Fruit fly (Drosophila melanogaster) whole organism, larva: ENCODE measurements around the gene ck.

ENCODE experiments used
- noc ChIP-seq: fragments of 200-800 bp; sonication (Bioruptor generic); optimal IDR thresholded peaks from 3 replicates; lab custom pipeline; 2019; ENCODE audit warnings: missing biosample characterization, mild to moderate bottlenecking, missing genetic modification characterization, moderate library complexity

ck gene

DNA sequence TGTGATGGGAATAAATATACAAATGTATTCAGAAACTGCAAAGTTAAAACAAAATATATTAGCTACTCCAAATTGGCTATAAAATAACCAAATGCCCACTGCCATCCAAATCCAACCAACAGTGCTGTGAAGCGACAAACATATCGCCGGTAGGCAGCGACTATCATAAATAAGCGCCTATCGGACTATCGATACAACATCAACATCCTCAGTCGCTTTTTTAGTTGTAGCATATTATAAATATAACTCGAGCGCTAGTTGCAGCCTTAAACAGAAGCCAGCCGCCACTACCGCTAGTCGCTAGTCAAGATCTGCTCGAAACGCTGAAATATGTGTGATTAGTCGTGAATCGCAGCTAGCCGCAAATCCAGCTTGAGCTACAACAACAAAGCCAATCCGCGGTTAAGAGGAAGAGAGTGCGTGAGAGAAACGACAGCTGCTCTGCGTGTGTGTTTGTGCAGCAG, 18.3 kb downstream of the ck start:
- no peak for TF ChIP-seq noc (tag; lab: Kevin White, UChicago)

DNA sequence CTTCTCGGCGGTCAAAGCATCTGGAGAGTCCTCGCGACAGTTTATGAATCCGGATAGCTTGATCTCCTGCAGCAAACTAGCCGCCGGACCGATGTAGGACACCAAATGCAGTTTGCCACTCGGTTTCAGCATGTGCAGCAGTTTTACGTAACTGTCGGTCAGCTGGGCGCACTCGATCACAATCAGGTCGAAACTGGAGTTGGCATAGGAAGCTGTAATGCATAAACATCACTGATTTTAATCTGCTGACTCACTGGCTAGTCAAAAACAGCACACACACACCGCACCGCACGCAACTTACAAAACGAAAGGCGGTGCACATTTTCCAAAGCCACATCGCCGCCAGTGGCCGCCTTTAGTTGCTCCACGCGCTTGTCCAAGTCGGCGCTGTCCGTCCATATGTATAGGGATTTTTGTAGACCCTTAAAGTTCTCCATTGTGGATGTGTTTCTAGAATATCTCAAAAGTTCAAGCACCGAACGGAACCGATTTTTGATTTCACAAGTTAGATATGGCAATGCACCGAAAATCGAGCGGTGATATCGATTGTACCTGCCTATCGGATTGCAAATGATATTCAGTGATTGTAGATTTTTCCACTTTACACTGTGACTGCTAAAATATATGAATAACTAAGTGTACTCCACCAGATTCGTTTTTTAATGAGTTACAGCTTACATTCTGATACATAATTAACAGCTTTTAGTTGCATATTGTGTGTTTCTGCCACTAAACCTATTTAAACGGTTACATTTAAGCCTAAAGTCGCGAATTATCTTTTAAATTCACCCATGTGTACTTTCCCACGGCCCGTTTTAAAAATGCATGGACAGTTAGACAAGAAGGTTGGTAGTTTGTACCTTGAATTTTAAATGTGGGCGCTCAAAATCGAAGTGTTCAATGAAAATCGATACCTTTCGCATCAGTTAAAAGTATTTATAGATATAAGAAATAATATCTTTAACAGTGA, 19.0 kb downstream of the ck start, which contains the start of gene CIAPIN1:
CIAPIN1 (minus strand) TSS at position 523 of the 970 bp plus-strand sequence.
- no peak for TF ChIP-seq noc (tag; lab: Kevin White, UChicago)

DNA sequence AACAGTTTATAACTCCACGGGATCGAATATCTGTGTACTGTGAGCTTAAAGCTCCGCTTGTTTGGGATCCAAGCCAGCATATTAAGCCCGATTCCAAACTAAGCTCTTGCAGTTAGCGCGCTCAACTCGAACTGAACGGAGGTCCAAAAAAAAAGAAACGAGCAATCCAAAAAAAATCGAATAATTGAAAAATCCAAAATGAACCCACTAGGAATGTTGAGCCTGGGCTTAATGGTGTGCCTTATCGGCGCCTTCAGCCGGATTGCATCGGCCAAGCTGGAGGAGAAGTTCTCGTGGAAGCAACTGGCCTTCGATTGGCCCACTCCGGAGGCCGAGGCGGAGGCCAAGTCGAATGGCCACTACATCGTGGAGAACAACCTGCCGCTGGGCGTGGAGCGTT, 22.3 kb downstream of the ck start, which contains the start of gene yellow-c:
yellow-c (plus strand) TSS at position 29 of the 400 bp plus-strand sequence.
- TF ChIP-seq noc (tag; lab: Kevin White, UChicago), result no peak

DNA sequence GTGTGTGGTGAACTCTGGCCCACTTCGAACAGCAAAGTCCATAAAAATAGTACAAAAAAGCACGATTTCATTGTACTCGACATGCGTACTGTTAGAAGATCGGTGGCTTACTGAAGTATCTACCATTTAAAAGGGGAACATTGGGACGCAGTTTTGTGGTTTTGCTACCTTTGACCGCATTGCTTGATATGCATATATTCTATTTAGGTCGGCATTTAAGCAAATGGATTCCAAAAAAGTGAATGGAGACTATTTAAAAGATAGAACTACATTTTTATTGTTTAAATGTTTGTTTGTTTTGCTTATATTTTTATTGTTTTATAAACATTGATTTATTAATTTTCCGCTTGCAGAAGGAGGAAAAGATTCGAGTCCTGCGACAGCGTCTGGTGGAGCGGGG, 26.0 kb downstream of the ck start, which contains the start of gene CG31832:
CG31832 (minus strand) TSS at position 101 of the 400 bp plus-strand sequence.
- no peak for TF ChIP-seq noc (tag; lab: Kevin White, UChicago)

DNA sequence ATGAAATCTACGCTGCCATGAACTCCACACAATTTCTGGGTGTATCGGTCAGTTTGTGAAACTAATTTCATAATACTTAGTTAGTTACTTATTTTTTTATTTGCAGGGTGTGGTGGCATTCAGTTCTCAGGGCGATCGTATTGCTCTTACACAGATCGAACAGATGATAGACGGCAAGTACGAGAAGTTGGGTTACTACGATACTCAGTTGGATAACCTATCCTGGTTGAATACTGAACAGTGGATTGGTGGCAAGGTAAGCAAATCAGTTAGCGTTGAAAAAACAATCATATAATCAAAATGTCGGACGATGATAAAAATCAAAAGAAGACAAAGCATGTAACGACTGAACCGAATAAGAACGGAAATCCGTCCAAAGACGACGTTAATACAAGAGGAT, 31.1 kb downstream of the ck start, which contains the start of gene CG33310:
CG33310 (plus strand) TSS at position 301 of the 400 bp plus-strand sequence.
- TF ChIP-seq noc (tag; lab: Kevin White, UChicago), result no peak

DNA sequence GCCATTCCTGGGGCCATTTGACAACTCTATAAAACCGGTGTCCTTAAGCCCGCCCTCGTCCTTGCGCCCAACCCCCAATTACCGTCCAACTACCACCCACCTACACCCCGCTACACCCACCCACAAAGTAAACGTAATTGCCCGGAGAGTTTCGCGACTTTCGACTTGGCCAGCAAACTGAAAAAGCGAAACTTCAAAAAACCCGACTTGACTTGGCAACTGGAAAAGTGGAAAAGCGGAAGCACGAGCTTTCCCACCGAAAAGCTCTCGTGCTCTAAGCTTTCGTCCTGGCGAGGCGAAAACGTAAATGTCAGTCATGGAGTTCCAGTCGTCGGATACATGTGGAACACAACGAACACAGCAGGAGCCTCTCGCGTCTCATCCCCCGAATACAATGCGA, 41.6 kb downstream of the ck start, which contains the start of gene GABA-B-R1:
GABA-B-R1 (plus strand) TSS at position 301 of the 400 bp plus-strand sequence.
- no peak for TF ChIP-seq noc (tag; lab: Kevin White, UChicago)

DNA sequence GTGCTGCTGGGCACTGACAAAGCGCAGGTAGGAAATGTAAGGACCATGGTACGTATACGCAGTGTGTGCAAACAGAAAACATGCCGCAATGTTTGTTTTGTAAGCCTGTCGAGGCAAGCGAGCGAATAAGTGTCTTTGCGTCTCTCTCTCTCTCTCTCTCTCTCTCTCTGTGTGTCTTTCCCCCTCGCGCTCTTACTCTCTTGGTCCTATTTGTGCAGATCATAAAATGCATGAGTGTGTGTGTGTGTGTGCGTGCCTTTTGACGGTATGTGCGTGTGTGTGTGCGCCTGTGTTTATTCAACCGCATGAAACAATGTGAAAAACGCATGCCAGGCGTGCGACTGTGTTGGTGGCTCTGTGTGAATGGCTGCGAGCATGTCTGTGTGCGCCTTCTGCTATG, 44.1 kb downstream of the ck start:
- TF ChIP-seq noc (tag; lab: Kevin White, UChicago), result no peak

DNA sequence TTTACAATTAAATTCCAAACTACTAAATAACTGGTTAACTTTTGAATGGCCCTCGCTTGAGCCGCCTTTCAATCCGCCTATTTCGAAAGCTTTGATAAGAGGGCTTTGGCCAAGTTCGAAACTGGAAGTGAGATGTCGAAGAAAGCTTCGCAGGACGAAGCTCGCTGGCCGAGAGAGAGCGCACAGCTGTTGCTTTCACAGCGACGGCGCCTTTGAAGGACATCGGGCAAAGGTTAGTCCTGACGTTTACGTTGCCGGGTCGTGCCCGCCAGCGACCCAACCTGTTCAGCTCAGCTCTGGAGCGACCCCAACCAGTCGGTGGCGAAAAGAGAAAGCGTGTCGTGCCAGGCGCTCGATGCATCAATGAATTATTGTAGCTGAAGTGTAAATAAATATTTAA, 45.9 kb downstream of the ck start:
- TF ChIP-seq noc (tag; lab: Kevin White, UChicago), result no peak

DNA sequence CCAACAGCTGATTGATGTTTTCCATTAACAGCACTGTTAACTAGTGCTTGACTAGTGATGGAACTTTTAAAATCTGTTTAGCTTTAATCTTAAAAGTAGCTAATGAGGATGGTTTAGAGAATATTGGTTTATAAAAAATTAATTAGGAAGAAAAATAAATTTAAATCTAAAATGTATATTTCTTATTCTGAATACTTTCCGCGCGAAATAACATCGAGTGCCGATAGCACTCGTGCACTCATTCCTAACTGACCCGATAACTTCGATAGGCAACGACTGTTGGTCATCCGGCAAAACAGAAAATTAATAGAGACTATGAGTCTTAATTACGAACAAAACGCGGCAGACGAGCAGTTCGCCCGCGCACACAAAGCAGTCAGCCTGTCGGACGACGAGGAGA, 48.0 kb downstream of the ck start, which contains the start of the genes THG and Rnmt:
THG (minus strand) TSS at position 22 of the 400 bp plus-strand sequence.
Rnmt (plus strand) TSS at position 237 of the 400 bp plus-strand sequence.
- TF ChIP-seq noc (tag; lab: Kevin White, UChicago), result peak; percentile 76

DNA sequence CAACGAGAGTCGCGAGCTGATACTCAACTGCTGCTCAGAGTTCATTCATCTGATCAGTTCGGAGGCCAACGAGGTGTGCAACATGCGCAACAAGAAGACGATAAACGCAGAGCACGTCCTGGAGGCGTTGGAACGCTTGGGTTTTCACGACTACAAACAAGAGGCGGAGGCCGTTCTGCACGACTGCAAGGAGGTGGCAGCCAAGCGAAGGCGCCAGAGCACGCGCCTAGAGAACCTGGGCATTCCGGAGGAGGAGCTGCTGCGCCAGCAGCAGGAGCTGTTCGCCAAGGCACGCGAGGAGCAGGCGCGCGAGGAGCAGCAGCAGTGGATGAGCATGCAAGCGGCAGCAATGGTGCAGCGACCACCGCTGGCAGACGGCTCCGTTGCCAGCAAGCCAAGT, 49.6 kb downstream of the ck start:
- TF ChIP-seq noc (tag; lab: Kevin White, UChicago), result no peak

DNA sequence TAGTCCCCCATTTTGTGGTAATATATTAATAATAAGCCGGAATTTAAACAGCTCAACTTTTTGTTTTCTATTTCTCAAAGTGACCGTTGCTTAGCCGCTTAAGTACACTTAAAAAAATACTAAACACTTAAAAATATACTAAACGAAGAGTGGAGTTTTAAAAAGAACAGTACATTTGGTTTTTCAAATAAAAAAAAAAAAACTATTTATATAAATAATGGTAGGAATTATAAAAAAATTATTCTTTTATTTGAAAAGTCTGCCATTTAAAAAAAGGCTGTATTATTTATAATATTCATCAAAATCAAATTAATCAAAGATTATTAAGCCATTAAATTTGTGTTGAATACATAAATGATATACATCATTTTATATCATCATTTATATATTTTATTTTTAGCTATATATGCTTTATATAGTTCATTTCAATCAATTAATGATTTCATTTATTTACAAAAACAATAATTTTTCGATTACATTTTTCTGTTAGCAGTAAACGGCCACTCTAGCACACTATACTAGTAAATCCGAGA, 50.3 kb downstream of the ck start, which contains the start of the genes Ankrd49 and NC2beta:
Ankrd49 (minus strand) TSS at position 101 of the 533 bp plus-strand sequence.
NC2beta (plus strand) TSS at position 483 of the 533 bp plus-strand sequence.
- no peak for TF ChIP-seq noc (tag; lab: Kevin White, UChicago)

DNA sequence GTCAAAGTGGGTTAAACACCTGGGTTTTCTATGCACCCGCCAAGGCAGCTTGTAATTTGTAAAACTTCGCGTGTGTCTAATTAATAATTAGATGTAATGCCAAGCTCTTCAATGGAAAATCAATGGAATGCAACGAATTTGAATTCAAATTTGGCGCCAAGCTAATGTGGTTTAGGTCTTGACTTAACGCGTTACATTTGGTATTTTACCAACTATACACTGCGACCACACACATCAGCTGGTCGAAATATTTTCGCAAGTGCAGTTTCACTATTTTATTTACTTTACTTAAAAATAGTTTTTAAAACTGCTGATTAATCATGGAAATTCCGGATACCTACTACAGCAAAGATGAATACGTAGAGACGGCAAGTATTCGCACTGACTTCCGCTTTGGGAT, 52.2 kb downstream of the ck start, which contains the start of gene DCTN5-p25:
DCTN5-p25 (plus strand) TSS at position 229 of the 400 bp plus-strand sequence.
- TF ChIP-seq noc (tag; lab: Kevin White, UChicago), result no peak

DNA sequence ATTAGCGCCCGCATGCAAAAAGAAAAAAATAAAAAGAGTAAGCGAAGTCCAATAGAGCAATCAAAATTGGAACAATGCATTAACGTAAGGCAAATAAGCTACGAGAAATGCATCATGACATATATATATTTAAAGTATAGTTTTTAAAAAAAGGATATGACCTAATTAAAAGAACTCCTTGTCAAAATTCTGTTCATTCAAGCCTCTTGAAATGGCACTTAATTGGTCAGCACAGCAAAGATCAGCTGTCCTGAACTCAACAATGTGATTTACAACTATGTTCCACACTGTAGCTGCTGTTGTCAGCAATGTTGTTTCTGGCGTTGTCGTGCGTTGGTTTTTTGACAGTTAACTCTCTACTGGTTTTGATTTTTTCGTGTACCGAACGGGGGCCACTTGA, 55.8 kb downstream of the ck start:
- TF ChIP-seq noc (tag; lab: Kevin White, UChicago), result no peak

DNA sequence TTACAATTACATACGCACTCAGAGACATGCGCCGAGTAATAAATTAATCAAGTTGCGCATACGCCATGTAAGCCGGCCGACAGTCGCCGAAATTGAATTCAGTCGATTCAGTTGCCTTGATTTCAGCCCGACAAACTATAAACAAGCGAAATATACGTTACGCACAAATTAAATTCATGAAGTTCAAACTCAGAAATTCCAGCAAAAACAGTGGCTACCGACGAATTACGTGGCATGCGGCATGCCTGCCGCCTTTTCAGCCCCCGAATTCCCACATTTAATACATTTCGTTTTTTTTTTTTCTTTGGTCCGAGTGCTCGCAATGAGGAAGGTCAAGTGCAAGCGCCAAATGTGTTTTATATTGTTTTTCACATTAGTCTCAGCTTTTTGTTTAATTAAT, 57.3 kb downstream of the ck start:
- TF ChIP-seq noc (tag; lab: Kevin White, UChicago), result no peak

DNA sequence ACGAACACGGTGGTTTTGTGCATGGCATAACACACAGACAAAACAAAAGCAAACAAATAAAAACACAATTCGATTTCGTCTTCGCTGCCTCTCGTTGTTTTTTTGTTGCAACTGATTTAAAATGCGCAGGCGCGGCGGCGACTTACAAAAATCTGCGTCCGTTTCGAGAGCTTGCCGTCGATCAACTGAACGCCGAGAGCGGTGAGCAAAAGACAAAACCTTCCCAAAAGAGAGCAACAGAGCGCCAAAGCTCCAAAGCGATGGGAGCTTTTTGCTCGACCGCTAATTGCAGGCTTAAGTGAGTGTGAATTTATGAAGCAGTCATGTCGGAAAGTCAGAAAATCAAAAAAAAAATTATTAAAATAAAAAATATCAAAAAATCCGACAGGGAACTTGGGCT, 60.3 kb downstream of the ck start, which contains the start of gene mol:
mol (minus strand) TSS at position 190 of the 400 bp plus-strand sequence.
- no peak for TF ChIP-seq noc (tag; lab: Kevin White, UChicago)
